Fruit fly (Drosophila melanogaster): ENCODE measurements around the gene CG33189.

DNA sequence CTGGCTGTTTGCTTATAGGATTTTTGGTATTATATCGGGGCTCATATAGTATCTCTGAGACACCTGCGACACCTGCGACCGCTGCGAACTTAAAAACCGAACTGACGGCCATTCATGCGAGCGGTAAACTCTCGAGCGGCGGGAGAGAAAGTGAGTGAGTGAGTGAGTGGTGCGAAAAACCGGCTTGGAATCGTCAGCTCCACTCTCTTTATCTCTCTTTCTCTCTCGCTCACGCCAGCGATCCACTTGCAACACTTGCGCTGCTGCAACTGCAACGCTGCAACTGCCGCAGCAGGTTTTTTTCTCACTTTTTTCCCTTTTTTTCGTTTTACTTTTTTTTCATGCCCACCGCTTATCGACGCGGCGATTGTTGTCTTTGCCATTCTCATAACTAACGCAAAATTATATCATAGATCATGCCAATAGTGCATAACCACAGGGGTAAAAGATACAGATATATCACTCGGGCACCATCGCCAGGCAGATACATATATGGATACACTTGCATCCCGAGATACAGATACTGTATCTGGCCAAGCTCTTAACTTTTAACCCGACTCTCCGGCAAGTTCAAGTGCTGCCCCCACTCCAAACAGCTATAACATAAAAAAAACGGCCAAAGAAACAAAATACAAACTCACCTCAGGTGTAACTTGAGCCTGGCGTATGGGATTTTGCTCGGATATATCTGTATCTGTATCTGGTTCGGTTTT is 12.0 kb upstream of the CG33189 start:
- TF ChIP-seq CTCF (optimal IDR thresholded peaks at IDR 0.05): no peak
- TF ChIP-seq CG8478 (optimal IDR thresholded peaks at IDR 0.05): no peak
